Worm (Caenorhabditis elegans): ENCODE measurements around the gene dph-7.

dph-7 gene

DNA sequence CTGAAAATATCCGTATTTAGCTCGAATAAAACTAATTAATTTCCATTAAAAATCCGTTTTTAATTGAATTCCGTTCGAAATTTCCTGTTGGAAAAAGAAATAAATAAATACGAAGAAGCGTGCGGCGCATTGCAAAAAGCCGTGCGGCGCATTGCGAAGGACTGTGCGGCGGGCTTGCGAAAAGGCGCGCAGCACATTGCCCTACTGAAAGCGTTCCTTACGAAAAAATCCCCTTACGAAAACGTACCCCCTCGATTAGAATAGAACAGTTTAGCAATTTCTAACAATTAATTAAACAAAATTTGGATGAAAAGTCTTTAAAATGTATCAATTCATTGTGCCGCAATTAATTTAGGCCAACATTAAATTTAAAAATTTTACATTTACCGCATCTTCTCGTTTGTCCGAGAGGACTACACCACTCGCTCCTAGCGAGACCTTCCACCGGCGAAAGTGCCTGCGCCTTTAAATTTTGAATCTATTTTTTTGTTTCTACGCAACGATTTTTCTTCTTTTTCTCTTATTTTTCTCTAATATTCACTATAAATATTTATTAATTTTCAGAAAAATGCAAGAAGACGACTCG is 18.5 kb upstream of the dph-7 start, which contains the start of gene npp-18 (continued):
- TF ChIP-seq nhr-237 (tag; optimal IDR thresholded peaks at IDR 0.05) (peak; percentile 28), fkh-8 (tag; optimal IDR thresholded peaks at IDR 0.05) (peak; percentile 53), zip-4 (GFP tag; optimal IDR thresholded peaks at IDR 0.05) (peak; percentile 32), xbp-1 (tag; optimal IDR thresholded peaks at IDR 0.05) (peak; percentile 73), lin-15B (tag; optimal IDR thresholded peaks at IDR 0.05) (peak; percentile 80), dpl-1 (GFP tag; optimal IDR thresholded peaks at IDR 0.05) (peak; percentile 77 to 89 (median 85)), nhr-20 (tag; optimal IDR thresholded peaks at IDR 0.05) (peak; percentile 68), egl-13 (tag; optimal IDR thresholded peaks at IDR 0.05) (peak; percentile 51), snu-23 (GFP tag; optimal IDR thresholded peaks at IDR 0.05) (peak; percentile 82), ztf-4 (tag; optimal IDR thresholded peaks at IDR 0.05) (peak; percentile 26), nhr-19 (GFP tag; conservative IDR thresholded peaks at IDR 0.05) (peak; percentile 84), efl-1 (optimal IDR thresholded peaks at IDR 0.05) (peak; percentile 74 to 87), efl-1 (GFP tag; optimal IDR thresholded peaks at IDR 0.05 in 1 of 2) (peak; percentile 87 to 98), nhr-85 (tag) (peak; percentile 91), F16B12.6 (tag; optimal IDR thresholded peaks at IDR 0.05) (peak; percentile 22), fos-1 (tag; optimal IDR thresholded peaks at IDR 0.05) (peak; percentile 23), ztf-11 (tag; optimal IDR thresholded peaks at IDR 0.05) (peak in 1 of 2 experiments; percentile 34), rnt-1 (tag; optimal IDR thresholded peaks at IDR 0.05) (peak; percentile 77), skn-1 (tag; optimal IDR thresholded peaks at IDR 0.05) (peak; percentile 52), sox-4 (tag; optimal IDR thresholded peaks at IDR 0.05) (peak; percentile 53), ceh-82 (tag; optimal IDR thresholded peaks at IDR 0.05) (peak; percentile 52 to 78 (median 67)), lsy-2 (tag; optimal IDR thresholded peaks at IDR 0.05) (peak; percentile 81 to 82), dsc-1 (tag; optimal IDR thresholded peaks at IDR 0.05) (peak; percentile 70), nhr-90 (tag; optimal IDR thresholded peaks at IDR 0.05; ENCODE audit: poor library complexity) (peak; percentile 65), unc-98 (GFP tag; IDR thresholded peaks at IDR 0.05) (peak; percentile 41; the same call in 1 of the 2 replicates)

- TF ChIP-seq blmp-1 (tag; optimal IDR thresholded peaks at IDR 0.05): peak; percentile 61
- no peak for TF ChIP-seq isw-1 (GFP tag; IDR thresholded peaks at IDR 0.05)
- no peak for TF ChIP-seq zag-1 (tag; optimal IDR thresholded peaks at IDR 0.05)
- no peak for TF ChIP-seq fkh-4 (tag; optimal IDR thresholded peaks at IDR 0.05; ENCODE audit: borderline replicate concordance)
- TF ChIP-seq xbp-1 (tag; optimal IDR thresholded peaks at IDR 0.05): no peak
- TF ChIP-seq nhr-85 (tag): peak; percentile 76
- TF ChIP-seq lin-13 (GFP tag; optimal IDR thresholded peaks at IDR 0.05): no peak
- peak in 1 of 6 experiments; percentile 20 for TF ChIP-seq elt-3 (tag; optimal IDR thresholded peaks at IDR 0.05)
- TF ChIP-seq F16B12.6 (tag; optimal IDR thresholded peaks at IDR 0.05): no peak
- no peak for TF ChIP-seq lin-39 (tag; optimal IDR thresholded peaks at IDR 0.05)
- TF ChIP-seq lsy-2 (tag; optimal IDR thresholded peaks at IDR 0.05): peak in 1 of 2 experiments; percentile 34
- no peak for TF ChIP-seq nhr-20 (tag; optimal IDR thresholded peaks at IDR 0.05)
- no peak for TF ChIP-seq C04F5.9 (tag; optimal IDR thresholded peaks at IDR 0.05)
- peak; percentile 19 for TF ChIP-seq aly-2 (tag; optimal IDR thresholded peaks at IDR 0.05)
- TF ChIP-seq dpl-1 (GFP tag; optimal IDR thresholded peaks at IDR 0.05): peak in 1 of 3 experiments; percentile 2
- peak; percentile 58 for TF ChIP-seq mep-1 (tag; optimal IDR thresholded peaks at IDR 0.05)
- TF ChIP-seq ceh-82 (tag; optimal IDR thresholded peaks at IDR 0.05): no peak
- TF ChIP-seq unc-62 (GFP tag; optimal IDR thresholded peaks at IDR 0.05): no peak
- peak; percentile 8 for TF ChIP-seq skn-1 (tag; optimal IDR thresholded peaks at IDR 0.05)
- TF ChIP-seq Y116A8C.19 (tag; optimal IDR thresholded peaks at IDR 0.05; ENCODE audit: borderline replicate concordance): no peak
- TF ChIP-seq nhr-77 (tag; optimal IDR thresholded peaks at IDR 0.05): no peak
- TF ChIP-seq grh-1 (GFP tag; IDR thresholded peaks at IDR 0.05): no peak
- TF ChIP-seq unc-98 (GFP tag; IDR thresholded peaks at IDR 0.05): no peak
- no peak for TF ChIP-seq ces-1 (GFP tag; optimal IDR thresholded peaks at IDR 0.05)
- TF ChIP-seq snu-23 (GFP tag; optimal IDR thresholded peaks at IDR 0.05): peak; percentile 36
- TF ChIP-seq nhr-90 (tag; optimal IDR thresholded peaks at IDR 0.05; ENCODE audit: poor library complexity): peak; percentile 22
- no peak for TF ChIP-seq nhr-71 (tag; optimal IDR thresholded peaks at IDR 0.05)
- peak; percentile 9 for TF ChIP-seq rnt-1 (tag; optimal IDR thresholded peaks at IDR 0.05)
- TF ChIP-seq unc-30 (tag; optimal IDR thresholded peaks at IDR 0.05): no peak
- no peak for TF ChIP-seq lin-15B (tag; optimal IDR thresholded peaks at IDR 0.05)
- TF ChIP-seq efl-1 (optimal IDR thresholded peaks at IDR 0.05): peak in 1 of 2 experiments; percentile 19
- peak in 1 of 2 experiments; percentile 83 for TF ChIP-seq efl-1 (GFP tag; optimal IDR thresholded peaks at IDR 0.05 in 1 of 2)
- TF ChIP-seq nhr-47 (tag; optimal IDR thresholded peaks at IDR 0.05): peak; percentile 2
- no peak for TF ChIP-seq ceh-90 (tag; optimal IDR thresholded peaks at IDR 0.05)
- TF ChIP-seq elt-2 (tag; optimal IDR thresholded peaks at IDR 0.05): peak; percentile 18
These were observed 16.0 kb upstream of the dph-7 start, which contains the start of gene pgm-2 for ce11 chrIII:13298722-13299431. Gene pgm-2 (plus strand): TSS chrIII:13299378.

All from whole organism, L1 larva.